Fruit fly (Drosophila melanogaster): ENCODE data around the gene CG33557.

CG33557 gene

DNA sequence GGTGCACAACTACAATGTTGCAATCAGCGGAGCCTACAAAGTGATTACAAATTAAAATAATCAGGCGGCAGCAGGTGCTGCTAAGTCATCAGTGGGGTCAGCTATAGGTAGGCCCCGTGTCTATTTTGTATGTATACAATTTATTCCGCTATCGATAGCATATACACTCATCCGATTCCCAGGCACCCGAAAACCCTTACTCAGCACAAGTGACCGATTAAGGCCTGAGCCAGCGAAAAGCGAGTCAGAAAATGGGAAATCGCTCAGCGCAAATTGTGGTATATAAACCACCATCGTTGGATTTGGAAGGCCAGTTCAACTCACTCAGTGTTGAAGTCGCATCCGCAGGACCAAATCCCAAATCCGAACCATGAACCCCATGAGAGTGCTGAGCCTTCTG lies 44.5 kb downstream of the CG33557 start, which contains the start of gene Yp1:
TSS of gene Yp1 (plus strand) at position 265 of the 400 bp plus-strand sequence.
- TF ChIP-seq h (optimal IDR thresholded peaks at IDR 0.05) (no peak), psq (optimal IDR thresholded peaks at IDR 0.05) (no peak), ttk (optimal IDR thresholded peaks at IDR 0.05) (no peak)

DNA sequence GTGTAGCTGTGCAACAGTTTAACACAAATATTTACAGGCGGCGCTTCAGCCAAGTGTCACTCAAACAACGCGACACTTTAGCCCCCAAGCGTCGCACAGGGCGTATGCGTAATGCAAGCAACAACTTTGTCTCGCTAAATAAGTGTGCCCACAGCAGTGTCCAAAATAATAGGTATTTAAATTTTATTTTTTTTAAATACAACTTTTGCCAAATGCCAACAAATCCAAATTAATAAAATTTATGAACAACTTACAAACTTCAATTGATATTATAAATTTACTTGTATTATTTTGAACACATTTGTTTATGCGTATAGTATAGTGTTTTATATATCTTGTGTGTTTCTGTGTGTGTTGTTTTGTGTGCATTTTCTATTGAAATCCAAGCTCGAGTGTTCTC lies 49.0 kb downstream of the CG33557 start:
- TF ChIP-seq Sin3A (optimal IDR thresholded peaks at IDR 0.05) (no peak), insv (optimal IDR thresholded peaks at IDR 0.05) (no peak), h (optimal IDR thresholded peaks at IDR 0.05) (no peak), Myc (optimal IDR thresholded peaks at IDR 0.05) (no peak), ttk (optimal IDR thresholded peaks at IDR 0.05) (no peak), psq (optimal IDR thresholded peaks at IDR 0.05) (no peak)
